Fruit fly (Drosophila melanogaster) whole organism, prepupa: ENCODE measurements around the gene CG34132.

Experiments used
- CG3032 ChIP-seq: fragments of 200-800 bp; optimal IDR thresholded peaks from 2 replicates; lab custom pipeline; 2019; ENCODE audit warnings: missing biosample characterization, mild to moderate bottlenecking, missing genetic modification characterization, moderate library complexity
- CG7368 ChIP-seq: fragments of 200-800 bp; sonication (Bioruptor generic); optimal IDR thresholded peaks from 3 replicates; lab custom pipeline; 2016; ENCODE audit warnings: missing biosample characterization, missing genetic modification characterization

dm6 chr2L:7897245-7897644 lies 11.9 kb downstream of the CG34132 start:
- TF ChIP-seq CG3032 (peak; percentile 43), CG7368 (GFP tag; lab: Kevin White, UChicago) (peak; percentile 62)
